Worm (Caenorhabditis elegans): ENCODE data around the gene viro-2.

ce11 chrIII:7165276-7165675, 36.6 kb downstream of the viro-2 start:
- TF ChIP-seq ztf-16 (tag; optimal IDR thresholded peaks at IDR 0.05) (no peak), pag-3 (tag; optimal IDR thresholded peaks at IDR 0.05; ENCODE audit: borderline replicate concordance) (no peak), rnt-1 (tag; optimal IDR thresholded peaks at IDR 0.05) (no peak), pqm-1 (tag; optimal IDR thresholded peaks at IDR 0.05) (no peak), gmeb-2 (tag; optimal IDR thresholded peaks at IDR 0.05) (no peak), ceh-6 (GFP tag; optimal IDR thresholded peaks at IDR 0.05) (no peak), pat-9 (tag; optimal IDR thresholded peaks at IDR 0.05) (no peak), ceh-9 (tag; optimal IDR thresholded peaks at IDR 0.05) (no peak), nfya-1 (tag; optimal IDR thresholded peaks at IDR 0.05) (no peak), ceh-22 (tag; optimal IDR thresholded peaks at IDR 0.05) (no peak), K09A11.1 (tag; optimal IDR thresholded peaks at IDR 0.05; ENCODE audit: insufficient read depth) (no peak), sox-2 (GFP tag; IDR thresholded peaks at IDR 0.05) (no peak), ceh-2 (tag; optimal IDR thresholded peaks at IDR 0.05) (no peak)

Measured in whole organism, late embryonic.